Worm (Caenorhabditis elegans): ENCODE results near the gene C06B8.2.

Gene C06B8.2

ce11 chrV:15478597-15478996, at the start of gene C06B8.2:
Gene C06B8.2, minus strand, starts transcription at chrV:15478749.
- TF ChIP-seq nhr-28 (tag; optimal IDR thresholded peaks at IDR 0.05), result no peak
- TF ChIP-seq elt-2 (tag; optimal IDR thresholded peaks at IDR 0.05), result peak; percentile 22

DNA sequence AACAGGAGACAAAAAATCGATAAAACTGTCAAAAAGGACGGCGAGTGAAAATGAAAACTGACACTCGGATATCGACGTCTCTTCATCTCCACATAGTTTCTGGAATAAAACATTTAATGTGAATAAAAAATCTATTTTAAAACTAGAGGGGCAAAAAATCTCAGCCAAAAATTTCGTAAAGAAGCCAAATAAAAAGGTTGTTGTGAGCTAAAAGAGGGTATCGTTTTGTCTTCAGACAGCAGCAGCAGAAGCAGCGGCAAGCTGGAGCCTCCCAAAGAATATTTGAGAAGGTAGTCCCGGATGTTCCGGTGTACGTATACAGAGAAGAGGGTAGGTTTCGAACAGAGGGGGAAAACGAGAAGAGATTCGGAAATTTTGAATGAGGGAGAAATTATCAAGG, 43.4 kb upstream of the C06B8.2 start, which contains the start of gene lgc-31:
Gene lgc-31, minus strand, starts transcription at position 101 of the 400 bp plus-strand sequence.
- TF ChIP-seq sptf-1 (tag; optimal IDR thresholded peaks at IDR 0.05) (no peak), skn-1 (tag; optimal IDR thresholded peaks at IDR 0.05) (no peak), ets-5 (GFP tag; IDR thresholded peaks at IDR 0.05) (no peak), nhr-237 (tag; optimal IDR thresholded peaks at IDR 0.05) (no peak), zip-4 (GFP tag; optimal IDR thresholded peaks at IDR 0.05) (no peak), nhr-77 (tag; optimal IDR thresholded peaks at IDR 0.05) (no peak), zag-1 (tag; optimal IDR thresholded peaks at IDR 0.05) (no peak), alr-1 (tag; optimal IDR thresholded peaks at IDR 0.05; ENCODE audit: borderline replicate concordance) (no peak), F16B12.6 (tag; optimal IDR thresholded peaks at IDR 0.05) (no peak), nhr-71 (tag; optimal IDR thresholded peaks at IDR 0.05) (no peak), swsn-7 (tag; optimal IDR thresholded peaks at IDR 0.05) (no peak), lin-13 (GFP tag; optimal IDR thresholded peaks at IDR 0.05) (no peak), fkh-8 (tag; optimal IDR thresholded peaks at IDR 0.05) (no peak), egl-13 (tag; optimal IDR thresholded peaks at IDR 0.05) (no peak), unc-86 (tag; optimal IDR thresholded peaks at IDR 0.05) (no peak), C04F5.9 (tag; optimal IDR thresholded peaks at IDR 0.05) (no peak), nhr-76 (tag; optimal IDR thresholded peaks at IDR 0.05) (no peak), nhr-47 (tag; optimal IDR thresholded peaks at IDR 0.05) (no peak), vab-15 (tag; optimal IDR thresholded peaks at IDR 0.05) (no peak), ceh-8 (GFP tag; optimal IDR thresholded peaks at IDR 0.05) (no peak)

- TF ChIP-seq lin-14 (GFP tag; optimal IDR thresholded peaks at IDR 0.05) (peak; percentile 43), fos-1 (tag; optimal IDR thresholded peaks at IDR 0.05) (no peak), hpl-2 (GFP tag; optimal IDR thresholded peaks at IDR 0.05) (no peak), grh-1 (GFP tag; IDR thresholded peaks at IDR 0.05) (no peak), elt-2 (tag; optimal IDR thresholded peaks at IDR 0.05) (no peak), pax-3 (tag; optimal IDR thresholded peaks at IDR 0.05) (no peak), nhr-11 (tag; optimal IDR thresholded peaks at IDR 0.05) (no peak), unc-62 (GFP tag; optimal IDR thresholded peaks at IDR 0.05) (no peak)
Measured at ce11 chrV:15520398-15520797, 41.8 kb upstream of the C06B8.2 start.

ce11 chrV:15519845-15520244, 41.3 kb upstream of the C06B8.2 start:
- TF ChIP-seq nhr-85 (tag) (no peak), egl-27 (tag; optimal IDR thresholded peaks at IDR 0.05) (no peak), tlp-1 (tag; optimal IDR thresholded peaks at IDR 0.05) (no peak), hlh-4 (tag; optimal IDR thresholded peaks at IDR 0.05) (no peak), nhr-19 (GFP tag; conservative IDR thresholded peaks at IDR 0.05) (no peak), vab-15 (tag; optimal IDR thresholded peaks at IDR 0.05) (no peak), sptf-1 (tag; optimal IDR thresholded peaks at IDR 0.05) (no peak), irx-1 (tag; optimal IDR thresholded peaks at IDR 0.05) (no peak), lin-14 (GFP tag; optimal IDR thresholded peaks at IDR 0.05) (no peak), dsc-1 (tag; optimal IDR thresholded peaks at IDR 0.05) (no peak), unc-98 (GFP tag; IDR thresholded peaks at IDR 0.05) (no peak), zag-1 (tag; optimal IDR thresholded peaks at IDR 0.05) (no peak), jun-1 (tag; optimal IDR thresholded peaks at IDR 0.05) (no peak), rnt-1 (tag; optimal IDR thresholded peaks at IDR 0.05) (no peak)
